Worm (Caenorhabditis elegans) whole organism, L2 larva: ENCODE measurements around the gene ints-6.

Experiments
- C34F6.9 ChIP-seq: fragments of 150-350 bp; optimal IDR thresholded peaks from 2 replicates; lab custom pipeline; 2014; ENCODE audit warnings: missing biosample characterization, missing genetic modification characterization
- F13H6.1 ChIP-seq: sonication (generic microtip); optimal IDR thresholded peaks from 2 replicates; lab custom pipeline; 2016; ENCODE audit warnings: missing genetic modification characterization, missing compliant biosample characterization
- R02D3.7 ChIP-seq: fragments of 150-350 bp; optimal IDR thresholded peaks from 2 replicates; lab custom pipeline; 2014; ENCODE audit warnings: missing biosample characterization, missing genetic modification characterization
- Y55F3AM.14 ChIP-seq: fragments of 200-800 bp; sonication (Bioruptor generic); optimal IDR thresholded peaks from 2 replicates; lab custom pipeline; 2018; ENCODE audit warnings: mild to moderate bottlenecking, missing genetic modification characterization, missing compliant biosample characterization
- ZK546.5 ChIP-seq: sonication (generic microtip); optimal IDR thresholded peaks from 2 replicates; lab custom pipeline; 2017; ENCODE audit warnings: missing biosample characterization, missing genetic modification characterization
- alr-1 ChIP-seq: fragments of 150-350 bp; optimal IDR thresholded peaks from 2 replicates; lab custom pipeline; 2014; ENCODE audit warnings: missing biosample characterization, missing genetic modification characterization
- aly-2 ChIP-seq: fragments of 150-350 bp; optimal IDR thresholded peaks from 2 replicates; lab custom pipeline; 2014; ENCODE audit warnings: missing biosample characterization, missing genetic modification characterization
- ama-1 ChIP-seq: fragments of 150-350 bp; optimal IDR thresholded peaks from 2 replicates; lab custom pipeline; 2018; ENCODE audit warnings: inconsistent platforms
- blmp-1 ChIP-seq: sonication (generic microtip); optimal IDR thresholded peaks from 2 replicates; lab custom pipeline; 2017; ENCODE audit warnings: missing genetic modification characterization, mild to moderate bottlenecking, missing compliant biosample characterization, antibody characterized with exemption, moderate library complexity; ENCODE audit not compliant: insufficient read depth
- ceh-16 ChIP-seq: fragments of 150-350 bp; optimal IDR thresholded peaks from 2 replicates; lab custom pipeline; 2014; ENCODE audit warnings: missing biosample characterization, missing genetic modification characterization
- ceh-82 ChIP-seq: fragments of 150-350 bp; optimal IDR thresholded peaks from 2 replicates; lab custom pipeline; 2014; ENCODE audit warnings: missing biosample characterization, missing genetic modification characterization
- crh-2 ChIP-seq: sonication (generic microtip); optimal IDR thresholded peaks from 2 replicates; lab custom pipeline; 2017; ENCODE audit warnings: missing biosample characterization, missing genetic modification characterization
- dmd-4 ChIP-seq: sonication (generic microtip); optimal IDR thresholded peaks from 2 replicates; lab custom pipeline; 2017; ENCODE audit warnings: missing biosample characterization, missing genetic modification characterization
- egl-27 ChIP-seq: sonication (generic microtip); optimal IDR thresholded peaks from 3 replicates; lab custom pipeline; 2017; ENCODE audit warnings: missing biosample characterization, missing genetic modification reagents, missing genetic modification characterization
- elt-1 ChIP-seq: fragments of 150-350 bp; optimal IDR thresholded peaks from 2 replicates; lab custom pipeline; 2014; ENCODE audit warnings: missing biosample characterization, missing genetic modification characterization
- elt-3 ChIP-seq: sonication (generic microtip); optimal IDR thresholded peaks from 2 replicates; lab custom pipeline; 2017; ENCODE audit warnings: missing biosample characterization, missing genetic modification characterization
- fos-1 ChIP-seq: fragments of 150-350 bp; optimal IDR thresholded peaks from 2 replicates; lab custom pipeline; 2014; ENCODE audit warnings: missing biosample characterization, missing genetic modification characterization
- gmeb-1 ChIP-seq: fragments of 150-350 bp; optimal IDR thresholded peaks from 2 replicates; lab custom pipeline; 2014; ENCODE audit warnings: missing biosample characterization, missing genetic modification characterization
- lin-11 ChIP-seq: fragments of 150-350 bp; sonication (generic microtip); optimal IDR thresholded peaks from 2 replicates; lab custom pipeline; 2014; ENCODE audit warnings: missing biosample characterization, missing genetic modification characterization, inconsistent platforms, mixed read lengths
- lin-13 ChIP-seq: fragments of 150-350 bp; optimal IDR thresholded peaks from 2 replicates; lab custom pipeline; 2014; ENCODE audit warnings: missing biosample characterization, missing genetic modification reagents, missing genetic modification characterization
- lsy-2 ChIP-seq, 2 experiments: fragments of 150-350 bp in 1 of 2; sonication (generic microtip) in 1 of 2; optimal IDR thresholded peaks; 2 replicates each; lab custom pipeline; 2014 to 2017; ENCODE audit warnings: missing biosample characterization in 2 of 2, missing genetic modification characterization in 2 of 2
- mab-5 ChIP-seq: fragments of 150-350 bp; optimal IDR thresholded peaks from 2 replicates; lab custom pipeline; 2014; ENCODE audit warnings: missing biosample characterization, missing genetic modification characterization
- mbf-1 ChIP-seq: sonication (generic microtip); optimal IDR thresholded peaks from 2 replicates; lab custom pipeline; 2017; ENCODE audit warnings: missing biosample characterization, missing genetic modification characterization
- mdl-1 ChIP-seq, 2 experiments: fragments of 150-350 bp in 1 of 2; sonication (generic microtip) in 1 of 2; optimal IDR thresholded peaks; 2 replicates each; lab custom pipeline; 2017; ENCODE audit warnings: missing biosample characterization in 2 of 2, missing genetic modification characterization in 2 of 2
- nhr-10 ChIP-seq: sonication (generic microtip); optimal IDR thresholded peaks from 2 replicates; lab custom pipeline; 2017; ENCODE audit warnings: missing biosample characterization, missing genetic modification characterization
- nhr-11 ChIP-seq: fragments of 150-350 bp; optimal IDR thresholded peaks from 2 replicates; lab custom pipeline; 2014; ENCODE audit warnings: missing biosample characterization, missing genetic modification characterization
- nhr-12 ChIP-seq: fragments of 150-350 bp; optimal IDR thresholded peaks from 2 replicates; lab custom pipeline; 2014; ENCODE audit warnings: missing biosample characterization, missing genetic modification characterization
- nhr-129 ChIP-seq: fragments of 150-350 bp; optimal IDR thresholded peaks from 2 replicates; lab custom pipeline; 2014; ENCODE audit warnings: missing biosample characterization, missing genetic modification characterization
- nhr-21 ChIP-seq: fragments of 150-350 bp; optimal IDR thresholded peaks from 2 replicates; lab custom pipeline; 2014; ENCODE audit warnings: missing biosample characterization, missing genetic modification characterization
- nhr-23 ChIP-seq: fragments of 150-350 bp; optimal IDR thresholded peaks from 2 replicates; lab custom pipeline; 2014; ENCODE audit warnings: missing biosample characterization, missing genetic modification reagents, missing genetic modification characterization
- nhr-25 ChIP-seq: fragments of 150-350 bp; sonication (generic microtip); optimal IDR thresholded peaks from 3 replicates; lab custom pipeline; 2014; ENCODE audit warnings: missing biosample characterization, missing genetic modification characterization
- nhr-6 ChIP-seq: fragments of 150-350 bp; optimal IDR thresholded peaks from 2 replicates; lab custom pipeline; 2014; ENCODE audit warnings: missing biosample characterization, missing genetic modification characterization
- peb-1 ChIP-seq: fragments of 150-350 bp; optimal IDR thresholded peaks from 2 replicates; lab custom pipeline; 2014; ENCODE audit warnings: missing biosample characterization, missing genetic modification characterization
- sem-4 ChIP-seq: fragments of 150-350 bp; optimal IDR thresholded peaks from 2 replicates; lab custom pipeline; 2014; ENCODE audit warnings: missing biosample characterization, missing genetic modification reagents, missing genetic modification characterization
- skn-1 ChIP-seq: sonication (generic microtip); optimal IDR thresholded peaks from 2 replicates; lab custom pipeline; 2017; ENCODE audit warnings: missing biosample characterization, missing genetic modification characterization
- sma-3 ChIP-seq: sonication (generic microtip); optimal IDR thresholded peaks from 2 replicates; lab custom pipeline; 2016; ENCODE audit warnings: missing genetic modification reagents, missing genetic modification characterization, missing compliant biosample characterization
- sma-9 ChIP-seq, 2 experiments: fragments of 150-350 bp in 1 of 2; sonication (generic microtip) in 1 of 2; optimal IDR thresholded peaks; 2 replicates each; lab custom pipeline; 2014 to 2016; ENCODE audit warnings: missing genetic modification characterization in 2 of 2, mild to moderate bottlenecking in 1 of 2, missing biosample characterization in 1 of 2, missing compliant biosample characterization in 1 of 2, missing genetic modification reagents in 1 of 2, moderate library complexity in 1 of 2
- snpc-4 ChIP-seq: fragments of 150-350 bp; optimal IDR thresholded peaks from 2 replicates; lab custom pipeline; 2014; ENCODE audit warnings: missing biosample characterization, missing genetic modification characterization
- unc-39 ChIP-seq: fragments of 150-350 bp; optimal IDR thresholded peaks from 2 replicates; lab custom pipeline; 2014; ENCODE audit warnings: missing biosample characterization, missing genetic modification characterization
- unc-55 ChIP-seq: fragments of 150-350 bp; sonication (generic microtip); optimal IDR thresholded peaks from 3 replicates; lab custom pipeline; 2014; ENCODE audit warnings: missing biosample characterization, missing genetic modification reagents, missing genetic modification characterization
- ztf-1 ChIP-seq: fragments of 200-800 bp; sonication (Bioruptor generic); conservative IDR thresholded peaks from 2 replicates; pipeline ENCODE4 v1.3.6; 2022; ENCODE audit warnings: missing genetic modification characterization, missing compliant biosample characterization
- ztf-11 ChIP-seq: sonication (generic microtip); optimal IDR thresholded peaks from 2 replicates; lab custom pipeline; 2017; ENCODE audit warnings: missing biosample characterization, missing genetic modification characterization
- ztf-4 ChIP-seq: fragments of 150-350 bp; optimal IDR thresholded peaks from 2 replicates; lab custom pipeline; 2014; ENCODE audit warnings: missing biosample characterization, missing genetic modification characterization

ints-6 gene

ce11 chrIV:8739926-8740325 is 48.4 kb downstream of the ints-6 start, which contains the start of gene mrps-33:
mrps-33 (minus strand) TSS chrIV:8740026.
- TF ChIP-seq ceh-82 (tag; lab: Kevin White, UChicago) (no peak), ztf-11 (tag; lab: Kevin White, UChicago) (no peak)

ce11 chrIV:8740952-8741438 is 49.5 kb downstream of the ints-6 start, which contains the start of gene F21D5.6:
F21D5.6 (minus strand) TSS chrIV:8741388.
- TF ChIP-seq skn-1 (tag; lab: Kevin White, UChicago) = no peak

- TF ChIP-seq sma-3 (GFP tag; lab: Kevin White, UChicago) (no peak), mbf-1 (no peak), nhr-6 (tag; lab: Kevin White, UChicago) (peak; percentile 35), mdl-1 (tag; optimal IDR thresholded peaks at IDR 0.05; lab: Kevin White, UChicago) (peak in 1 of 2 experiments; percentile 31), elt-3 (tag; lab: Kevin White, UChicago) (no peak), ZK546.5 (peak; percentile 3), nhr-129 (tag; lab: Kevin White, UChicago) (peak; percentile 46), skn-1 (tag; lab: Kevin White, UChicago) (peak; percentile 41), aly-2 (tag; lab: Kevin White, UChicago) (no peak), nhr-25 (no peak), nhr-21 (tag; lab: Kevin White, UChicago) (peak; percentile 70), R02D3.7 (tag; lab: Kevin White, UChicago) (no peak), alr-1 (no peak), lin-11 (tag; lab: Kevin White, UChicago) (peak; percentile 55), sma-9 (GFP tag; optimal IDR thresholded peaks at IDR 0.05; lab: Kevin White, UChicago) (peak; percentile 84), sma-9 (tag; optimal IDR thresholded peaks at IDR 0.05; lab: Kevin White, UChicago) (no peak), mab-5 (tag; lab: Kevin White, UChicago) (peak; percentile 31), lin-13 (GFP tag; lab: Kevin White, UChicago) (peak; percentile 67), lsy-2 (tag; optimal IDR thresholded peaks at IDR 0.05; lab: Kevin White, UChicago) (peak; percentile 68 to 89), sem-4 (tag; lab: Kevin White, UChicago) (peak; percentile 37), nhr-10 (tag; lab: Kevin White, UChicago) (no peak), ztf-1 (GFP tag; lab: Robert Waterston, UW) (no peak), snpc-4 (tag; lab: Kevin White, UChicago) (peak; percentile 31), unc-55 (GFP tag; lab: Kevin White, UChicago) (peak; percentile 85), crh-2 (tag; lab: Kevin White, UChicago) (peak; percentile 91), elt-1 (tag; lab: Kevin White, UChicago) (no peak), F13H6.1 (tag; lab: Kevin White, UChicago) (no peak), C34F6.9 (peak; percentile 89), ztf-4 (peak; percentile 52), nhr-23 (no peak), gmeb-1 (tag; lab: Kevin White, UChicago) (peak; percentile 89), dmd-4 (tag; lab: Kevin White, UChicago) (peak; percentile 26), peb-1 (tag; lab: Kevin White, UChicago) (no peak), ceh-16 (tag; lab: Kevin White, UChicago) (no peak), blmp-1 (tag; lab: Kevin White, UChicago) (peak; percentile 43), Y55F3AM.14 (GFP tag; lab: Kevin White, UChicago) (no peak), nhr-11 (tag; lab: Kevin White, UChicago) (no peak), unc-39 (tag; lab: Kevin White, UChicago) (no peak), egl-27 (peak; percentile 11), fos-1 (tag; lab: Kevin White, UChicago) (peak; percentile 55), nhr-12 (tag; lab: Kevin White, UChicago) (no peak), ama-1 (lab: Kevin White, UChicago) (no peak)
Measured at ce11 chrIV:8743654-8744332, 52.2 kb downstream of the ints-6 start, which contains the start of gene F21D5.7. F21D5.7 (minus strand) TSS chrIV:8743704.
